Fruit fly (Drosophila melanogaster): Measurements from ENCODE around the gene Grp170.

Grp170 gene

dm6 chrX:2303771-2304513 lies 29.1 kb upstream of the Grp170 start (continued):
- peak; percentile 88 for TF ChIP-seq CG11504 (tag; optimal IDR thresholded peaks at IDR 0.05)
- peak; percentile 80 for TF ChIP-seq CG12744 (GFP tag; optimal IDR thresholded peaks at IDR 0.05)
- peak; percentile 86; the same call in 1 of the 2 replicates for TF ChIP-seq CG32767 (GFP tag; IDR thresholded peaks at IDR 0.05)
- peak; percentile 92 for TF ChIP-seq pb (GFP tag; optimal IDR thresholded peaks at IDR 0.05)
- peak; percentile 99 for TF ChIP-seq row (GFP tag; IDR thresholded peaks at IDR 0.05)
- peak; percentile 82 for TF ChIP-seq CG4820 (GFP tag; optimal IDR thresholded peaks at IDR 0.05)
- TF ChIP-seq corto (GFP tag; optimal IDR thresholded peaks at IDR 0.05): peak; percentile 15
- TF ChIP-seq CG11398 (GFP tag; optimal IDR thresholded peaks at IDR 0.05): peak; percentile 88
- TF ChIP-seq ftz-f1 (GFP tag; optimal IDR thresholded peaks at IDR 0.05): peak; percentile 73
- peak; percentile 40; the same call in 1 of the 2 replicates for TF ChIP-seq dimm (GFP tag; IDR thresholded peaks at IDR 0.05)
- TF ChIP-seq CG18262 (tag; optimal IDR thresholded peaks at IDR 0.05): peak; percentile 89
- peak; percentile 14 to 73 for TF ChIP-seq tll (GFP tag; optimal IDR thresholded peaks at IDR 0.05)
- peak; percentile 63 for TF ChIP-seq mirr (GFP tag; optimal IDR thresholded peaks at IDR 0.05)
- no peak for TF ChIP-seq Lpt (GFP tag; optimal IDR thresholded peaks at IDR 0.05)
- no peak for TF ChIP-seq ro (GFP tag; IDR thresholded peaks at IDR 0.05)
- peak; percentile 83 for TF ChIP-seq D19B (GFP tag; optimal IDR thresholded peaks at IDR 0.05)
- TF ChIP-seq Mad (GFP tag; optimal IDR thresholded peaks at IDR 0.05): peak; percentile 93
- peak; percentile 89 for TF ChIP-seq BtbVII (GFP tag; optimal IDR thresholded peaks at IDR 0.05)
- TF ChIP-seq pan (optimal IDR thresholded peaks at IDR 0.05): no peak
- peak in 1 of 2 experiments; percentile 82 for TF ChIP-seq pan (GFP tag; optimal IDR thresholded peaks at IDR 0.05 in 1 of 2, IDR thresholded peaks at IDR 0.05 in 1 of 2)
- TF ChIP-seq Awh (GFP tag; IDR thresholded peaks at IDR 0.05): peak; percentile 82
- peak; percentile 79 for TF ChIP-seq CG17568 (GFP tag; optimal IDR thresholded peaks at IDR 0.05)
- TF ChIP-seq Elba2 (GFP tag; optimal IDR thresholded peaks at IDR 0.05): no peak
- TF ChIP-seq CG5180 (GFP tag; optimal IDR thresholded peaks at IDR 0.05): peak; percentile 70
- no peak for TF ChIP-seq CkIIα-i1 (GFP tag; IDR thresholded peaks at IDR 0.05)
- 0 out of 2 replicates have a peak, but pooled peaks have one; percentile 24 for TF ChIP-seq GATAe (GFP tag; conservative IDR thresholded peaks at IDR 0.05)
- peak; percentile 75 for TF ChIP-seq fd3F (GFP tag; optimal IDR thresholded peaks at IDR 0.05)
- TF ChIP-seq zen2 (GFP tag; IDR thresholded peaks at IDR 0.05; ENCODE audit: partially characterized antibody): no peak
- peak; percentile 55 for TF ChIP-seq CG7987 (GFP tag; optimal IDR thresholded peaks at IDR 0.05)
- peak; percentile 69 for TF ChIP-seq gsb (GFP tag; IDR thresholded peaks at IDR 0.05)
- peak; percentile 67 for TF ChIP-seq CG4617 (GFP tag; optimal IDR thresholded peaks at IDR 0.05; ENCODE audit: borderline replicate concordance)
- TF ChIP-seq tin (GFP tag; optimal IDR thresholded peaks at IDR 0.05): peak; percentile 84
- TF ChIP-seq nom (GFP tag; optimal IDR thresholded peaks at IDR 0.05): peak; percentile 78
- TF ChIP-seq HmgD (GFP tag; optimal IDR thresholded peaks at IDR 0.05): peak; percentile 84
- peak; percentile 52 for TF ChIP-seq sima (GFP tag; optimal IDR thresholded peaks at IDR 0.05)
- peak; percentile 81 for TF ChIP-seq CG15696 (tag; optimal IDR thresholded peaks at IDR 0.05)
- peak; percentile 52 for TF ChIP-seq fd64A (GFP tag; optimal IDR thresholded peaks at IDR 0.05)
- peak; percentile 86 for TF ChIP-seq dysf (GFP tag; IDR thresholded peaks at IDR 0.05)
- peak; percentile 84 for TF ChIP-seq esg (GFP tag; conservative IDR thresholded peaks at IDR 0.05)
- TF ChIP-seq gce (GFP tag; IDR thresholded peaks at IDR 0.05): no peak
- peak; percentile 83 for TF ChIP-seq gcm (GFP tag; optimal IDR thresholded peaks at IDR 0.05)
- TF ChIP-seq sna (GFP tag; IDR thresholded peaks at IDR 0.05; ENCODE audit: partially characterized antibody): no peak
- TF ChIP-seq YL-1 (GFP tag; optimal IDR thresholded peaks at IDR 0.05): peak; percentile 47
- TF ChIP-seq prd (optimal IDR thresholded peaks at IDR 0.05): no peak
- TF ChIP-seq prd (GFP tag; IDR thresholded peaks at IDR 0.05): peak; percentile 90
- TF ChIP-seq CG7963 (GFP tag; IDR thresholded peaks at IDR 0.05; ENCODE audit: partially characterized antibody): no peak
- TF ChIP-seq CG10959 (GFP tag; IDR thresholded peaks at IDR 0.05): peak; percentile 52
- TF ChIP-seq lmd (GFP tag; IDR thresholded peaks at IDR 0.05): peak; percentile 90
- TF ChIP-seq CG5245 (GFP tag; optimal IDR thresholded peaks at IDR 0.05): peak; percentile 80

All from whole organism, embryonic.